Worm (Caenorhabditis elegans) whole organism, dauer: ENCODE measurements around the gene clec-177.
"Not testable (repeated sequence)": the region's sequence is repeated elsewhere in the genome, so short reads cannot be mapped to it uniquely, and the experiment has no call there.

ENCODE experiments used
- unc-62 ChIP-seq: sonication (generic microtip); optimal IDR thresholded peaks from 2 replicates; lab custom pipeline; 2017; ENCODE audit warnings: missing biosample characterization, missing genetic modification reagents, missing genetic modification characterization

Gene clec-177

DNA sequence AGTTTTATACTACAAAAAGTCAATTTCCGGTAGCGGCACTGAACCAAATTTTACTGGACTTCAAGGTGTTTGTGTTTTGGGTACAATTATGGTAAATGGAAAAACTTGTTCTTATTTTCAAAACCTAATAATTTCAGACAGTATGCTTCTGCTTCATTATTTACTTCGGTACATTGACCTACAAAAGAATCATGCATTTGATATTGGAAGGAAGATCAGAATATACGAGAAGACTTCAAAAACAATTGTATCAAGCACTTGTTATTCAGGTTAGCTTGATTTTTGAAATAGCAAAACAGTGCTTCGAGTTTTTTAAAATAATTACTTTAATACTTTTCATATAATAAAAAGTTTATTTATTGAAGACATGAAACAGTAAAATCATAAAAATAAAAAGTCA, 6.8 kb downstream of the clec-177 start:
- TF ChIP-seq unc-62 (GFP tag; lab: Kevin White, UChicago): no peak

DNA sequence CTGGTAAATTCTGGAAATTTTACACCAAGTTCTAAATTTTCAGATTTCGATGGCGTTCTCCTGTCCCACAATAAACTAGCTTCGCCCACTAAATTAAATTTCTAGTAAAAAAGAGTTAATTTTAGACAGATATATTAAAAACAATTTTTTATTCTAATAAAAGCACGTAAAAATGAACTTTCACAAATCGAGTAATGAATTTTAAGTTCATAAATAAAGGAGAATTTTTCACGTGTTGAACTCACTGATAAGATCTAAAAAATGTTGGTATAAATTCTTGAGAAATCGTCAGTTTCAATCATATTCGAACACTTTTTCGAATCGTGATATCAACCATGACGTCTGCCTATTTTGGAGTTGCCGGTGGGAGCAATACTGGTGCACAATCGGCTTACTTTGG, 9.5 kb downstream of the clec-177 start, which contains the start of gene ssq-2:
TSS of gene ssq-2 (plus strand) at position 301 of the 400 bp plus-strand sequence.
- no peak for TF ChIP-seq unc-62 (GFP tag; lab: Kevin White, UChicago)

DNA sequence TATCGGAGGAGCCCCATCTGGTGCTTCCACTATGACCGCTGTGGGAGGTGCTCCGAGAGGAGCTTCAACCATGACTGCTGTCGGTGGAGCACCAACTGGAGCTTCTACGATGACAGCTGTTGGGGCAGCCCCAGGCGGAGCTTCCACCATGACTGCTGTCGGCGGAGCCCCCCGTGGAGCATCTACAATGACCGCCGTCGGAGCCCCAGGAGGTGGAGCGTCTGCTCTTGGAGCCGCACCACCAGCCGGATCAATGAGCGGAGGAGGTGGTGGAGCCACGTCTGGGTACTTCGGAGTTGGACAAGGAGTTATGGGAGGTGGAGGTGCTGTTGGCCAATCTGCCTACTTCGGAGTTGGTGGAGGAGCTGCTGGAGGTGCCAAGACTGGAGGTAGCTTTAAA, 10.6 kb downstream of the clec-177 start:
- no peak for TF ChIP-seq unc-62 (GFP tag; lab: Kevin White, UChicago)

DNA sequence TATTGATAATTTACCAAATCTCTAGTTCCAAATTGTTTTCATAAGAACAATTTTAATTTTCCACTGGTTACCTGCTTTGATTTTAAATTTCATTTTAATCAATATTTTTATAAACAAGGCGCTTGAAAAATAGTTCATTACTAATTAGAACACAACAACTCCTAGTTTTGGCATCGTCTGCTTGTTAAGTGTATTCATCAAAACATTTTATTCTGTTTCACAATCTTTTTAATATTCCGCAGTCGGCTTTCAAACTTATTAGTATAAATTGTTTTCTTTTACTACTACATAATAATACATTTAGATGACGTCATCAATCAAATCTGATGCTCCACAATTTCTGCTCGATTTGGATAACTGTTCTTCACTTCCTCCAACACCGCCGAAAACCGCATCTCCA, 16.1 kb downstream of the clec-177 start, which contains the start of gene pes-1:
TSS of gene pes-1 (plus strand) at position 301 of the 400 bp plus-strand sequence.
- TF ChIP-seq unc-62 (GFP tag; lab: Kevin White, UChicago): no peak

DNA sequence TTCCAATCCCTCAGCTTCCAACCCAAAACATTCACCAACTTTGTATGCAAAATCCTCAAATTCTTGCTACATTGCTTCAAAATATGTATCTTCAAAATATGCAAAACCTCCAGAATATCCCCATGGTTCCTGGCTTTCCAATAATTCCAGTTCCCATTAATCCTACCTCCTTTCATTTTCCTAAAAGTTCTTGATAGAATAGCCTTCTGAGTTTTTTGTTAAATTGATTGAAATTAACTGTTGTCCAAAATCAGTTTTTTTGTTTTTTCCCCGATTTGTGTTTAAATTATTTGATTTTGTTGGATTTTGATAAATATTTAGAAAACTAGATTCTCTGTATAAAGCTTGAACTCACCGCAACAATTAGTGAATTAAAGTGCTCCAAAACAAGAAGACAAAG, 18.8 kb downstream of the clec-177 start:
- no peak for TF ChIP-seq unc-62 (GFP tag; lab: Kevin White, UChicago)

DNA sequence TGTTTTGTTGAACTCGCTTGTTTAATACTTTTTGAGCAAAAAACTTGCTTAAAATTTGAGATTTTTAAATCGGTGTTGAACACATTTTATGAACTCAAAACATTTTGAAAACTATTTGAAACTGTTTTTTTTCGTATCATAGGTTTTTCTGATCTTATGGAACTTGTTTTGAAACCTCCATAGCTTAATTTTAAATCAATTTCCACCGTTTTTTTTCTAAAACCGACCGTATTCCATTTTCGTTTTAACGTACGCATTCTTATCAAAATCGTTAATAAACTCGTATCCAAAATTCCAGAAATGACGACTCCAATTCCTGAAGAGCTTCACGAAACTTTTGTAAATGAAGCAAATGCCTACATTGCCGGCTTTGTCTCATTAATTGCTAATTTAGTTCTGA, 22.0 kb downstream of the clec-177 start, which contains the start of gene srm-2:
TSS of gene srm-2 (plus strand) at position 301 of the 400 bp plus-strand sequence.
- TF ChIP-seq unc-62 (GFP tag; lab: Kevin White, UChicago): no peak

DNA sequence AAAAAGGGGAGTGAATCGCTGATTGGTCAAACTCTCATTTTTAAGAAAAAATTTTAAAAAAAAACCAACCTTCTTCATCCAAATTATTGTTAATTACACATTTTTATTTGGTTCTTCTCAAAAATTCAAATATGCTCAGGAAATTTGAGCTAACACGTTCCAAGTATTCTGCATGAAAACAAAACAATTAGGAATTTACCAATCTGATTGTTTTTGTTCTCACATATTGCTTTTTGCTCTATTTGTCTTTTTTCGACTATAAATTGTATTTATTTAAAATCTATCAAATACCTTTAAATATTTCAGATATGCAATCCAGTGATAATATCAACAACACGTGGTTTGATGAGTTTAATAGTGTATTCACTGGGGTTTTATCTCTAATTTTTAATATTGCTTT, 25.9 kb downstream of the clec-177 start, which contains the start of gene srm-1:
TSS of gene srm-1 (plus strand) at position 301 of the 400 bp plus-strand sequence.
- TF ChIP-seq unc-62 (GFP tag; lab: Kevin White, UChicago): no peak

DNA sequence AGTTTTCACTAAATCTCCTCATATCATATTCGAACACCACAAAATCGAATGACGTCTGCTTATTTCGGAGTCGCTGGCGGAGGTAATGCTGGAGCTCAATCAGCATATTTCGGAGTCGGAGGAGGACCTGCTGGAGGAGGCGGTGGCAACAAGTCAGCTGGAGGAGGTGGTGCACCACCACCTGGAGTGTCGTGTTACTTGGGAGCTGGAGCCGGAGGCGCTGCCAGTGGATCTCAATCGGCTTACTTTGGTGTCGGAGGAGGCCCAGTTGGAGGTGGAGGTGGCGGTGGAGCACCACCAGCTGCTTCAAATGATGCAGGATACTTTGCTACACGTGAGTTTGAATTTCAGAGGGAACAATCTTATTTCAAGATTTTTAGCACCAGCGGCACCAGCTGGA, 30.1 kb downstream of the clec-177 start, which contains the start of gene ssq-4:
TSS of gene ssq-4 (plus strand) at position 19 of the 400 bp plus-strand sequence.
- TF ChIP-seq unc-62 (GFP tag; lab: Kevin White, UChicago): not testable (repeated sequence)

DNA sequence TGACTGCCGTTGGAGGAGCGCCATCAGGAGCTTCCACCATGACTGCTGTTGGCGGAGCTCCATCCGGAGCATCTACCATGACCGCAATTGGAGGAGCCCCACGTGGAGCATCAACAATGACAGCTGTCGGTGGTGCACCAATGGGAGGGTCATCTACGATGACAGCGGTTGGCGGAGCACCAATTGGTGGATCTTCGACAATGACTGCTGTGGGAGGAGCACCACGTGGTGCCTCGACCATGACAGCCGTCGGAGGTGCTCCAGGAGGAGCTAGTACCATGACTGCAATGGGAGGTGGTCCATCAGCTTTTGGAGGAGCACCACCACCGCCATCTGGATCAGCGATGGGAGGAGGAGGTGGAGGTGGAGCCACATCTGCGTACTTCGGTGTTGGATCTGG, 30.7 kb downstream of the clec-177 start, which contains the start of gene T28H11.7:
TSS of gene T28H11.7 (minus strand) at position 101 of the 400 bp plus-strand sequence.
- TF ChIP-seq unc-62 (GFP tag; lab: Kevin White, UChicago): not testable (repeated sequence)

DNA sequence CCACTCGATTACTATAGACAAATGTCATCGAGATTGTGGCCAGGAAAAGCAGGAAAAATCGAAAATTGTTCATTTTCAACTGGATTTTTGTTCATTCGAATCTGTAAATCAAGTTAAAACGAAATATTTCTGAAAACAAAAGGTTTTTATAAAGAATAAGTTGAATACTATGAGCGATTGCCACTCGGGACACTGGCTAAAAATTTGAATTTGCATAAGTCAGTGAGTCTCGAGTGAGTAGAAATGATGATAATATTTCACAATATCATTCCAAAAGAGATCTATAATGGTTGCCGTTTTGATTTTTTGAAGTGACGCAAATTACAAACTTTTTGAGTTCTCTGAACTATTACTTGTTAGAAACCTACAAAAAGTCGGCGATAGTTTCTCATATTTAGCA, 34.2 kb downstream of the clec-177 start, which contains the start of gene T28H11.8:
TSS of gene T28H11.8 (minus strand) at position 101 of the 400 bp plus-strand sequence.
- TF ChIP-seq unc-62 (GFP tag; lab: Kevin White, UChicago): no peak

DNA sequence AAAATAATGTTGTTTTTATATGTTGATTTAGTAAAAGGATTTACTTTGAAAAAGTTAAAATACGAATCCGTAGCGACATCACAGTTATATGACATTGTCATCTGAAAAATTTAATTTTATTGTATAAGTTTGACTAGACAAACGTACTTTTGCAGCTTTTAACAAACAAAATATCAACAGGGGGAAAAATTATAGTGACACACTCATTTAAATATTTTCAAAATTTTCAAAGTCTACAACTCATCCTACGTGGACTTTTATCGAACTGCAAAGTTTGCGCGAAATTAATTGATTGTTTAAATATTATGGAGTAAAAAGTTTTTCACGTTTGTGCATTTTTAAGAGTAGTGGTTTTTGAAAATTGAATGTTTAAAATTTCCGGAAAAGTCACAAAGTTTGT, 39.3 kb downstream of the clec-177 start, which contains the start of gene C09B9.85:
TSS of gene C09B9.85 (minus strand) at position 101 of the 400 bp plus-strand sequence.
- TF ChIP-seq unc-62 (GFP tag; lab: Kevin White, UChicago): no peak

DNA sequence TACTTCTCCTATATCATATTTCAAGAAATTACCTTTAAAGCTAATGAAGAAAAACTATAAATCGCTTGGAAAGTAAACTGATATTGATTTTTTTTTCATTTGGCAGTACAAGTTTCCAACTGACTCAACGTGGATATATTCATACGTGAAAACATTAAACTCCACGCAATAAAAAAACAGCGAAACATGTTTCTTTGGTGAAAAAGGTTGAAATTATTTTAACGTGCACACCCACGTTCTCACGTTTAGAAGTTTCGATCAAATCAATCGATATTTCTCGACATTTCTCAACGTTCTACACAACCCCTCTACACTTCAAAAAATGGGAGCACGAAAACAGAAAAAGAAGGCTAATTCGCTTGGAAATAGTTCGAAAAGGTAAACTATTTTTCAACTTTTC, 42.6 kb downstream of the clec-177 start, which contains the start of the genes best-6 and C09B9.2:
TSS of gene best-6 (minus strand) at position 101 of the 400 bp plus-strand sequence.
TSS of gene C09B9.2 (plus strand) at position 314 of the 400 bp plus-strand sequence.
- TF ChIP-seq unc-62 (GFP tag; lab: Kevin White, UChicago): no peak

DNA sequence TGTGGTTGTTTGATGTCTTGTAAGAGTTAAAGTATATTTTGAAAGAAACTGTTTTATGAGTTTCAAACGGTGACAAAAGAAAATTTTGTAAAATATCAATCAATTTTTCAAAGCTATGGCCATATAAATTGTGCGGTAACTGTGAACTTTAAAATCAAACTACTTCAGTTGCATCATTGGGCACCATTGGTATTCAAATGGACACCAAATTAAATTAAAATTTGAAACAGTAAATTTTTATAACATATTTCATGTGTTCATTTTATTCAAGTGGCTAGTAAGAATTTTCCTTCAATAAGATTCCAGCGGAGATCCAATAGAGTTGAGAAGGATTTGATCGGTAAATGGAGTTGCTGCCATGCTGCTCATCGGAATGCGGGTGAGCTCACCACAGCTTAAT, 45.0 kb downstream of the clec-177 start:
- no peak for TF ChIP-seq unc-62 (GFP tag; lab: Kevin White, UChicago)

DNA sequence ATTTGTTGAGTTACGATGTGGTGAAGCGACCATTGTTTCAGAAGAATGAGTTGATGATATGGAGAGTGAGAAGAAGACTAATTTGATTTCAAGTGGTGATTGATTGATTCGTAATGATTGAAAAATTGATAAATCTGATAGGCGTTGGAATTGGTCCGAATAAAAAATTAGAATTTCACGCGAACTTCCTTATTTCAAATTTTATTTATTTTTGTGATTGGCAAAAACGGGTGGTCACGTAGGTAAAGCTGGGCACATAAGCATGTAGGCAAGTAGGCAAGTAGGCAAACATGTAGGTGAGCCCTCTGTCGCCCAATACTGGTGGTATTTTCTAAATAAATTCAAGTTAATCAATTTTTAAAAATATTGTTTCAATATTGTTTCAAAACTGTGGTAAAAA, 46.9 kb downstream of the clec-177 start, which contains the start of gene C09B9.4:
TSS of gene C09B9.4 (minus strand) at position 101 of the 400 bp plus-strand sequence.
- TF ChIP-seq unc-62 (GFP tag; lab: Kevin White, UChicago): no peak
